Fruit fly (Drosophila melanogaster) whole organism, embryonic: Measurements from ENCODE around the gene CG14840.

Source experiments
- CG10147 ChIP-seq: fragments of 200-800 bp; sonication (Bioruptor generic); optimal IDR thresholded peaks from 2 replicates; lab custom pipeline; 2019; ENCODE audit warnings: missing biosample characterization, mild to moderate bottlenecking, missing genetic modification characterization, moderate library complexity
- CG11093 ChIP-seq: fragments of 200-800 bp; sonication (Bioruptor generic); IDR thresholded peaks from 3 replicates; pipeline ENCODE4 v1.3.6; 2022; ENCODE audit warnings: missing biosample characterization, missing genetic modification characterization
- CG11695 ChIP-seq: fragments of 200-800 bp; sonication (Bioruptor generic); IDR thresholded peaks from 3 replicates; pipeline ENCODE4 v1.3.6; 2022; ENCODE audit warnings: missing biosample characterization, missing genetic modification characterization
- CG13424 ChIP-seq: fragments of 200-800 bp; sonication (Bioruptor generic); optimal IDR thresholded peaks from 2 replicates; lab custom pipeline; 2019; ENCODE audit warnings: missing biosample characterization, mild to moderate bottlenecking, missing genetic modification characterization, moderate library complexity
- CG14860 ChIP-seq: fragments of 200-800 bp; sonication (Bioruptor generic); IDR thresholded peaks from 3 replicates; pipeline ENCODE4 v1.3.6; 2022; ENCODE audit warnings: missing biosample characterization, missing genetic modification characterization; ENCODE audit not compliant: partially characterized antibody
- CG15011 ChIP-seq: fragments of 200-800 bp; sonication (Bioruptor generic); optimal IDR thresholded peaks from 3 replicates; lab custom pipeline; 2018; ENCODE audit warnings: missing biosample characterization, mild to moderate bottlenecking, missing genetic modification characterization
- CG15514 ChIP-seq: fragments of 200-800 bp; sonication (Bioruptor generic); optimal IDR thresholded peaks from 3 replicates; lab custom pipeline; 2017; ENCODE audit warnings: missing biosample characterization, missing genetic modification characterization, mild to moderate bottlenecking, moderate library complexity, missing genetic modification reagents
- CG1602 ChIP-seq: fragments of 200-800 bp; sonication (Bioruptor generic); optimal IDR thresholded peaks from 3 replicates; lab custom pipeline; 2016; ENCODE audit warnings: missing biosample characterization, missing genetic modification characterization
- CG18262 ChIP-seq: fragments of 200-800 bp; optimal IDR thresholded peaks from 3 replicates; lab custom pipeline; 2019; ENCODE audit warnings: missing biosample characterization, mild to moderate bottlenecking, missing genetic modification characterization, moderate library complexity
- CG18619 ChIP-seq: fragments of 200-800 bp; sonication (Bioruptor generic); optimal IDR thresholded peaks from 3 replicates; lab custom pipeline; 2017; ENCODE audit warnings: missing biosample characterization, mild to moderate bottlenecking, missing genetic modification characterization
- CG2120 ChIP-seq: fragments of 200-800 bp; sonication (Bioruptor generic); optimal IDR thresholded peaks from 3 replicates; lab custom pipeline; 2016; ENCODE audit warnings: missing biosample characterization, missing genetic modification characterization
- CG2129 ChIP-seq: fragments of 200-800 bp; sonication (Bioruptor generic); IDR thresholded peaks from 2 replicates; pipeline ENCODE4 v1.3.6; 2022; ENCODE audit warnings: missing biosample characterization, missing genetic modification characterization; ENCODE audit not compliant: partially characterized antibody
- CG2199 ChIP-seq: fragments of 200-800 bp; sonication (Bioruptor generic); IDR thresholded peaks from 3 replicates; pipeline ENCODE4 v1.3.6; 2022; ENCODE audit warnings: missing biosample characterization, missing genetic modification characterization
- CG2202 ChIP-seq: fragments of 200-800 bp; sonication (Bioruptor generic); optimal IDR thresholded peaks from 2 replicates; lab custom pipeline; 2018; ENCODE audit warnings: missing biosample characterization, mild to moderate bottlenecking, missing genetic modification characterization
- CG30020 ChIP-seq: fragments of 200-800 bp; optimal IDR thresholded peaks from 2 replicates; lab custom pipeline; 2019; ENCODE audit warnings: missing biosample characterization, mild to moderate bottlenecking, missing genetic modification characterization, moderate library complexity
- CG3995 ChIP-seq: fragments of 200-800 bp; sonication (Bioruptor generic); optimal IDR thresholded peaks from 3 replicates; lab custom pipeline; 2016; ENCODE audit warnings: missing biosample characterization, missing genetic modification characterization
- CG42726 ChIP-seq: fragments of 200-800 bp; sonication (Bioruptor generic); IDR thresholded peaks from 2 replicates; pipeline ENCODE4 v1.3.6; 2022; ENCODE audit warnings: missing biosample characterization, missing genetic modification characterization; ENCODE audit not compliant: partially characterized antibody
- CG6765 ChIP-seq: fragments of 200-800 bp; sonication (Bioruptor generic); optimal IDR thresholded peaks from 3 replicates; lab custom pipeline; 2017; ENCODE audit warnings: missing biosample characterization, mild to moderate bottlenecking, missing genetic modification characterization
- CG8765 ChIP-seq: fragments of 200-800 bp; sonication (Bioruptor generic); IDR thresholded peaks from 2 replicates; pipeline ENCODE4 v1.3.6; 2022; ENCODE audit warnings: missing biosample characterization, missing genetic modification characterization
- Elba2 ChIP-seq: fragments of 200-800 bp; sonication (Bioruptor generic); optimal IDR thresholded peaks from 3 replicates; lab custom pipeline; 2016; ENCODE audit warnings: missing biosample characterization, missing genetic modification characterization
- Ets65A ChIP-seq: fragments of 200-800 bp; sonication (Bioruptor generic); peaks from one replicate; lab custom pipeline; 2016; ENCODE audit warnings: missing biosample characterization, missing genetic modification characterization
- Gsc ChIP-seq: fragments of 200-800 bp; sonication (Bioruptor generic); IDR thresholded peaks from 2 replicates; pipeline ENCODE4 v1.3.6; 2022; ENCODE audit warnings: missing biosample characterization, missing genetic modification characterization
- H15 ChIP-seq: fragments of 200-800 bp; sonication (Bioruptor generic); IDR thresholded peaks from 3 replicates; pipeline ENCODE4 v1.3.6; 2022; ENCODE audit warnings: missing biosample characterization, missing genetic modification characterization
- HmgD ChIP-seq: fragments of 200-800 bp; sonication (Bioruptor generic); optimal IDR thresholded peaks from 3 replicates; lab custom pipeline; 2016; ENCODE audit warnings: missing biosample characterization, missing genetic modification characterization
- Side ChIP-seq: fragments of 200-800 bp; sonication (Bioruptor generic); optimal IDR thresholded peaks from 2 replicates; lab custom pipeline; 2016; ENCODE audit warnings: missing biosample characterization, missing genetic modification characterization
- Sry-δ ChIP-seq: fragments of 200-800 bp; sonication (Bioruptor generic); optimal IDR thresholded peaks from 2 replicates; lab custom pipeline; 2016; ENCODE audit warnings: missing biosample characterization, missing genetic modification characterization
- ac ChIP-seq: fragments of 200-800 bp; sonication (Bioruptor generic); optimal IDR thresholded peaks from 3 replicates; lab custom pipeline; 2017; ENCODE audit warnings: missing biosample characterization, mild to moderate bottlenecking, missing genetic modification characterization
- ato ChIP-seq: fragments of 200-800 bp; sonication (Bioruptor generic); IDR thresholded peaks from 2 replicates; pipeline ENCODE4 v1.3.6; 2022; ENCODE audit warnings: missing biosample characterization, missing genetic modification characterization; ENCODE audit not compliant: partially characterized antibody
- bbx ChIP-seq: fragments of 200-800 bp; sonication (Bioruptor generic); IDR thresholded peaks from 2 replicates; pipeline ENCODE4 v1.3.6; 2022; ENCODE audit warnings: missing biosample characterization, missing genetic modification characterization; ENCODE audit not compliant: partially characterized antibody
- bigmax ChIP-seq: fragments of 200-800 bp; sonication (Bioruptor generic); optimal IDR thresholded peaks from 2 replicates; lab custom pipeline; 2018; ENCODE audit warnings: missing biosample characterization, mild to moderate bottlenecking, missing genetic modification characterization
- cad ChIP-seq: fragments of >200 bp; optimal IDR thresholded peaks from 2 replicates; lab custom pipeline; 2017; ENCODE audit warnings: missing biosample characterization, missing genetic modification characterization
- cas ChIP-seq: fragments of 200-800 bp; sonication (Bioruptor generic); IDR thresholded peaks from 2 replicates; pipeline ENCODE4 v1.3.6; 2022; ENCODE audit warnings: missing biosample characterization, missing genetic modification characterization
- chn ChIP-seq: fragments of 200-800 bp; sonication (Bioruptor generic); optimal IDR thresholded peaks from 2 replicates; lab custom pipeline; 2016; ENCODE audit warnings: missing biosample characterization, missing genetic modification characterization
- dmrt99B ChIP-seq: fragments of 200-800 bp; sonication (Bioruptor generic); optimal IDR thresholded peaks from 2 replicates; lab custom pipeline; 2018; ENCODE audit warnings: missing biosample characterization, mild to moderate bottlenecking, missing genetic modification characterization, moderate library complexity
- en ChIP-seq: fragments of 200-800 bp; sonication (Bioruptor generic); optimal IDR thresholded peaks from 2 replicates; lab custom pipeline; 2016; ENCODE audit warnings: missing biosample characterization, missing genetic modification characterization
- eve ChIP-seq, 2 experiments: fragments of >200 bp; optimal IDR thresholded peaks; 2 replicates each; lab custom pipeline; 2017; ENCODE audit warnings: missing biosample characterization in 2 of 2, missing genetic modification characterization in 2 of 2
- ewg ChIP-seq: fragments of 200-800 bp; sonication (Bioruptor generic); optimal IDR thresholded peaks from 3 replicates; lab custom pipeline; 2017; ENCODE audit warnings: mild to moderate bottlenecking, missing biosample characterization, missing genetic modification reagents, missing genetic modification characterization
- fd96Cb ChIP-seq: fragments of 200-800 bp; sonication (Bioruptor generic); optimal IDR thresholded peaks from 2 replicates; lab custom pipeline; 2018; ENCODE audit warnings: missing biosample characterization, mild to moderate bottlenecking, missing genetic modification characterization, moderate library complexity
- gro ChIP-seq: fragments of 200-800 bp; sonication (Bioruptor generic); optimal IDR thresholded peaks from 2 replicates; lab custom pipeline; 2016; ENCODE audit warnings: missing biosample characterization, missing genetic modification characterization
- kni ChIP-seq: fragments of 200-800 bp; sonication (Bioruptor generic); optimal IDR thresholded peaks from 3 replicates; lab custom pipeline; 2017; ENCODE audit warnings: mild to moderate bottlenecking, missing biosample characterization, missing genetic modification reagents, missing genetic modification characterization
- luna ChIP-seq: fragments of 200-800 bp; sonication (Bioruptor generic); optimal IDR thresholded peaks from 2 replicates; lab custom pipeline; 2016; ENCODE audit warnings: missing biosample characterization, missing genetic modification characterization
- maf-S ChIP-seq: fragments of 200-800 bp; sonication (Bioruptor generic); optimal IDR thresholded peaks from 2 replicates; lab custom pipeline; 2016; ENCODE audit warnings: missing biosample characterization, missing genetic modification characterization
- pan ChIP-seq, 4 experiments: fragments of >200 bp in 3 of 4; fragments of 200-800 bp in 1 of 4; sonication (Bioruptor generic) in 1 of 4; optimal IDR thresholded peaks in 3 of 4; IDR thresholded peaks in 1 of 4; 2 replicates each; pipeline versions ENCODE4 v1.3.6 to Lab custom; 2017 to 2022; ENCODE audit warnings: missing biosample characterization in 2 of 4, missing genetic modification characterization in 2 of 4, mixed read lengths in 1 of 4
- pfk ChIP-seq: fragments of 200-800 bp; sonication (Bioruptor generic); optimal IDR thresholded peaks from 2 replicates; lab custom pipeline; 2018; ENCODE audit warnings: missing biosample characterization, mild to moderate bottlenecking, missing genetic modification characterization, moderate library complexity
- phol ChIP-seq: fragments of 200-800 bp; sonication (Bioruptor generic); optimal IDR thresholded peaks from 3 replicates; lab custom pipeline; 2018; ENCODE audit warnings: missing biosample characterization, mild to moderate bottlenecking, missing genetic modification characterization, moderate library complexity
- sens ChIP-seq: fragments of 200-800 bp; sonication (Bioruptor generic); peaks from one replicate; lab custom pipeline; 2016; ENCODE audit warnings: missing biosample characterization, missing genetic modification characterization
- tio ChIP-seq: fragments of 200-800 bp; sonication (Bioruptor generic); optimal IDR thresholded peaks from 2 replicates; lab custom pipeline; 2017; ENCODE audit warnings: missing biosample characterization, missing genetic modification characterization, inconsistent platforms
- unpg ChIP-seq: fragments of 200-800 bp; sonication (Bioruptor generic); optimal IDR thresholded peaks from 3 replicates; lab custom pipeline; 2018; ENCODE audit warnings: missing biosample characterization, mild to moderate bottlenecking, missing genetic modification characterization, moderate library complexity
- usp ChIP-seq: fragments of >200 bp; optimal IDR thresholded peaks from 2 replicates; lab custom pipeline; 2017; ENCODE audit warnings: missing biosample characterization, missing genetic modification characterization
- zen2 ChIP-seq: fragments of 200-800 bp; sonication (Bioruptor generic); IDR thresholded peaks from 3 replicates; pipeline ENCODE4 v1.3.6; 2022; ENCODE audit warnings: missing biosample characterization, missing genetic modification characterization; ENCODE audit not compliant: partially characterized antibody

Gene CG14840

dm6 chr3R:14283042-14283626 is 22.1 kb upstream of the CG14840 start:
- TF ChIP-seq H15 (GFP tag; lab: Robert Waterston, UW) (no peak), chn (GFP tag; lab: Kevin White, UChicago) (peak; percentile 1), unpg (peak; percentile 27), CG18619 (peak; percentile 55), zen2 (GFP tag; lab: Robert Waterston, UW) (no peak), kni (GFP tag; lab: Kevin White, UChicago) (no peak), ac (GFP tag; lab: Kevin White, UChicago) (no peak), CG15514 (GFP tag; lab: Kevin White, UChicago) (no peak), Side (GFP tag; lab: Kevin White, UChicago) (no peak), CG15011 (peak; percentile 25), pan (optimal IDR thresholded peaks at IDR 0.05; lab: Kevin White, UChicago) (no peak), pan (GFP tag; optimal IDR thresholded peaks at IDR 0.05 in 1 of 2, IDR thresholded peaks at IDR 0.05 in 1 of 2) (no peak), bigmax (no peak), ewg (GFP tag; lab: Kevin White, UChicago) (peak; percentile 6), CG1602 (GFP tag; lab: Kevin White, UChicago) (no peak), phol (tag; lab: Kevin White, UChicago) (peak; percentile 34), CG18262 (tag; lab: Kevin White, UChicago) (no peak), en (GFP tag; lab: Kevin White, UChicago) (peak; percentile 4), usp (no peak), ato (GFP tag; lab: Robert Waterston, UW) (no peak), sens (GFP tag; lab: Kevin White, UChicago) (peak; percentile 81), gro (GFP tag; lab: Kevin White, UChicago) (peak; percentile 76), CG2199 (no peak), cad (GFP tag; lab: Kevin White, UChicago) (peak; percentile 30), CG30020 (tag; lab: Kevin White, UChicago) (no peak), cas (GFP tag; lab: Robert Waterston, UW) (no peak), Sry-δ (GFP tag; lab: Kevin White, UChicago) (peak; percentile 9), eve (GFP tag; optimal IDR thresholded peaks at IDR 0.05; lab: Kevin White, UChicago) (peak in 1 of 2 experiments; percentile 90), CG14860 (GFP tag; lab: Robert Waterston, UW) (no peak), CG13424 (tag; lab: Kevin White, UChicago) (peak; percentile 40), bbx (GFP tag; lab: Robert Waterston, UW) (no peak), fd96Cb (tag; lab: Kevin White, UChicago) (no peak), Elba2 (GFP tag; lab: Kevin White, UChicago) (no peak), CG2202 (tag; lab: Kevin White, UChicago) (no peak), Gsc (GFP tag; lab: Robert Waterston, UW) (no peak), CG3995 (GFP tag; lab: Kevin White, UChicago) (peak; percentile 2), HmgD (no peak), CG6765 (GFP tag; lab: Kevin White, UChicago) (peak; percentile 25), dmrt99B (peak; percentile 40), luna (GFP tag; lab: Kevin White, UChicago) (peak; percentile 60), CG2120 (GFP tag; lab: Kevin White, UChicago) (peak; percentile 79), tio (GFP tag; lab: Kevin White, UChicago) (peak; percentile 67), pfk (GFP tag; lab: Kevin White, UChicago) (no peak), CG11093 (GFP tag; lab: Robert Waterston, UW) (no peak), Ets65A (GFP tag; lab: Kevin White, UChicago) (peak; percentile 79), CG10147 (GFP tag; lab: Kevin White, UChicago) (peak; percentile 52), CG42726 (GFP tag; lab: Robert Waterston, UW) (no peak), CG2129 (GFP tag; lab: Robert Waterston, UW) (no peak), CG11695 (GFP tag; lab: Robert Waterston, UW) (no peak), CG8765 (GFP tag; lab: Robert Waterston, UW) (no peak), maf-S (GFP tag; lab: Kevin White, UChicago) (peak; percentile 51)
